Fruit fly (Drosophila melanogaster) whole organism, wandering third instar larva: ENCODE data around the gene RpL23A.

ENCODE experiments used
- Abd-B ChIP-seq: fragments of >200 bp; optimal IDR thresholded peaks from 2 replicates; lab custom pipeline; 2017; ENCODE audit warnings: missing biosample characterization, missing genetic modification characterization
- CG32264 ChIP-seq: fragments of 200-800 bp; sonication (Bioruptor generic); optimal IDR thresholded peaks from 2 replicates; lab custom pipeline; 2016; ENCODE audit warnings: missing biosample characterization, missing genetic modification characterization
- CG9705 ChIP-seq: fragments of 200-800 bp; sonication (Bioruptor generic); optimal IDR thresholded peaks from 2 replicates; lab custom pipeline; 2018; ENCODE audit warnings: missing biosample characterization, mild to moderate bottlenecking, missing genetic modification characterization
- CrebA ChIP-seq: fragments of 200-800 bp; sonication (Bioruptor generic); optimal IDR thresholded peaks from 2 replicates; lab custom pipeline; 2016; ENCODE audit warnings: missing biosample characterization, mild to moderate bottlenecking, missing genetic modification characterization, borderline replicate concordance
- Dfd ChIP-seq: fragments of >200 bp; optimal IDR thresholded peaks from 2 replicates; lab custom pipeline; 2017; ENCODE audit warnings: missing biosample characterization, missing genetic modification characterization
- Dif ChIP-seq: fragments of 200-275, 200-300 bp; sonication (Bioruptor generic); optimal IDR thresholded peaks from 2 replicates; lab custom pipeline; 2018; ENCODE audit warnings: missing biosample characterization, missing genetic modification characterization; ENCODE audit not compliant: partially characterized antibody
- GATAd ChIP-seq: sonication (Bioruptor generic); optimal IDR thresholded peaks from 2 replicates; lab custom pipeline; 2016; ENCODE audit warnings: missing biosample characterization, missing genetic modification characterization
- HLH106 ChIP-seq: fragments of 200-800 bp; optimal IDR thresholded peaks from 3 replicates; lab custom pipeline; 2019; ENCODE audit warnings: missing biosample characterization, mild to moderate bottlenecking, missing genetic modification characterization, moderate library complexity
- Hnf4 ChIP-seq: fragments of 200-800 bp; sonication (Bioruptor generic); optimal IDR thresholded peaks from 2 replicates; lab custom pipeline; 2016; ENCODE audit warnings: missing biosample characterization, mild to moderate bottlenecking, missing genetic modification characterization
- Hr78 ChIP-seq: fragments of >200 bp; optimal IDR thresholded peaks from 2 replicates; lab custom pipeline; 2017; ENCODE audit warnings: missing biosample characterization, missing genetic modification characterization
- Hr83 ChIP-seq: fragments of 200-300 bp; sonication (Bioruptor generic); optimal IDR thresholded peaks from 2 replicates; lab custom pipeline; 2016; ENCODE audit warnings: missing biosample characterization, mild to moderate bottlenecking, missing genetic modification characterization, moderate library complexity; ENCODE audit not compliant: poor library complexity, severe bottlenecking
- Jra ChIP-seq: sonication (Bioruptor generic); optimal IDR thresholded peaks from 2 replicates; lab custom pipeline; 2016; ENCODE audit warnings: missing biosample characterization, missing genetic modification characterization
- Mio ChIP-seq: sonication (Bioruptor generic); optimal IDR thresholded peaks from 2 replicates; lab custom pipeline; 2016; ENCODE audit warnings: missing biosample characterization, missing genetic modification characterization
- Myc ChIP-seq: fragments of >200 bp; optimal IDR thresholded peaks from 2 replicates; lab custom pipeline; 2017
- N ChIP-seq: fragments of >200 bp; optimal IDR thresholded peaks from 2 replicates; lab custom pipeline; 2018; ENCODE audit warnings: missing biosample characterization, missing external identifiers, missing genetic modification characterization
- OdsH ChIP-seq: fragments of 200-800 bp; sonication (Bioruptor generic); optimal IDR thresholded peaks from 2 replicates; lab custom pipeline; 2016; ENCODE audit warnings: missing biosample characterization, mild to moderate bottlenecking, missing genetic modification characterization
- Rel ChIP-seq, 2 experiments: fragments of 200-800 bp; sonication (Bioruptor generic) in 1 of 2; optimal IDR thresholded peaks; 2 replicates in 1 of 2; 3 replicates in 1 of 2; lab custom pipeline; 2016 to 2019; ENCODE audit warnings: mild to moderate bottlenecking in 2 of 2, missing biosample characterization in 2 of 2, missing genetic modification characterization in 2 of 2, moderate library complexity in 1 of 2
- Sp1 ChIP-seq: fragments of 200-800 bp; sonication (Bioruptor generic); optimal IDR thresholded peaks from 3 replicates; lab custom pipeline; 2019; ENCODE audit warnings: missing biosample characterization, mild to moderate bottlenecking, missing genetic modification characterization, moderate library complexity
- Vsx2 ChIP-seq: fragments of 200-300, 225-300 bp; sonication (Bioruptor generic); optimal IDR thresholded peaks from 2 replicates; lab custom pipeline; 2018; ENCODE audit warnings: missing biosample characterization, missing genetic modification characterization; ENCODE audit not compliant: partially characterized antibody
- br ChIP-seq: fragments of 200-800 bp; sonication (Bioruptor generic); optimal IDR thresholded peaks from 2 replicates; lab custom pipeline; 2016; ENCODE audit warnings: missing biosample characterization, missing genetic modification characterization
- brk ChIP-seq: fragments of 200-800 bp; sonication (Bioruptor generic); optimal IDR thresholded peaks from 2 replicates; lab custom pipeline; 2016; ENCODE audit warnings: missing biosample characterization, mild to moderate bottlenecking, missing genetic modification characterization
- dl ChIP-seq, 2 experiments: fragments of 175-275, 200-275 bp in 1 of 2; fragments of 200-275 bp in 1 of 2; sonication (Bioruptor generic); optimal IDR thresholded peaks; lab custom pipeline; 2018; ENCODE audit warnings: mild to moderate bottlenecking in 2 of 2, missing biosample characterization in 2 of 2, missing genetic modification characterization in 2 of 2, moderate library complexity in 2 of 2; ENCODE audit not compliant: partially characterized antibody in 2 of 2, insufficient read depth in 1 of 2
- dmrt93B ChIP-seq: fragments of 200-800 bp; sonication (Bioruptor generic); optimal IDR thresholded peaks from 2 replicates; lab custom pipeline; 2018; ENCODE audit warnings: missing biosample characterization, mild to moderate bottlenecking, missing genetic modification characterization
- dsf ChIP-seq: sonication (Bioruptor generic); optimal IDR thresholded peaks from 2 replicates; lab custom pipeline; 2016; ENCODE audit warnings: missing biosample characterization, missing genetic modification characterization, borderline replicate concordance
- ey ChIP-seq: fragments of 200-800 bp; sonication (Bioruptor generic); optimal IDR thresholded peaks from 2 replicates; lab custom pipeline; 2016; ENCODE audit warnings: missing biosample characterization, missing genetic modification characterization
- foxo ChIP-seq, 2 experiments: fragments of 200-800 bp; sonication (Bioruptor generic); optimal IDR thresholded peaks; 2 replicates in 1 of 2; 3 replicates in 1 of 2; lab custom pipeline; 2016 to 2017; ENCODE audit warnings: missing biosample characterization in 2 of 2, missing genetic modification characterization in 2 of 2
- fru ChIP-seq: fragments of 200-800 bp; sonication (Bioruptor generic); optimal IDR thresholded peaks from 3 replicates; lab custom pipeline; 2016; ENCODE audit warnings: missing biosample characterization, mild to moderate bottlenecking, missing genetic modification characterization
- h ChIP-seq: fragments of 200-800 bp; sonication (Bioruptor generic); optimal IDR thresholded peaks from 3 replicates; lab custom pipeline; 2016; ENCODE audit warnings: missing biosample characterization, mild to moderate bottlenecking, missing genetic modification characterization
- jim ChIP-seq: fragments of 175-275, 200-325 bp; sonication (Bioruptor generic); optimal IDR thresholded peaks from 2 replicates; lab custom pipeline; 2016; ENCODE audit warnings: missing biosample characterization, mild to moderate bottlenecking, missing genetic modification characterization
- lola ChIP-seq: fragments of >200 bp; optimal IDR thresholded peaks from 2 replicates; lab custom pipeline; 2017; ENCODE audit warnings: missing biosample characterization, missing genetic modification characterization
- pan ChIP-seq: fragments of >200 bp; optimal IDR thresholded peaks from 2 replicates; lab custom pipeline; 2017
- psq ChIP-seq: fragments of 200-800 bp; sonication (Bioruptor generic); optimal IDR thresholded peaks from 3 replicates; lab custom pipeline; 2017; ENCODE audit warnings: missing biosample characterization, mild to moderate bottlenecking, missing genetic modification characterization, moderate library complexity
- rgr ChIP-seq: fragments of 200-800 bp; sonication (Bioruptor generic); optimal IDR thresholded peaks from 3 replicates; lab custom pipeline; 2016; ENCODE audit warnings: missing biosample characterization, mild to moderate bottlenecking, missing genetic modification characterization
- sage ChIP-seq: fragments of 200-800 bp; sonication (Bioruptor generic); optimal IDR thresholded peaks from 2 replicates; lab custom pipeline; 2016; ENCODE audit warnings: missing biosample characterization, mild to moderate bottlenecking, missing genetic modification characterization
- sv ChIP-seq: fragments of 200-800 bp; sonication (Bioruptor generic); optimal IDR thresholded peaks from 3 replicates; lab custom pipeline; 2016; ENCODE audit warnings: missing biosample characterization, missing genetic modification characterization
- tai ChIP-seq: sonication (Bioruptor generic); optimal IDR thresholded peaks from 2 replicates; lab custom pipeline; 2016; ENCODE audit warnings: missing biosample characterization, missing genetic modification characterization
- usp ChIP-seq: fragments of >200 bp; optimal IDR thresholded peaks from 2 replicates; lab custom pipeline; 2017; ENCODE audit warnings: missing biosample characterization, missing genetic modification characterization
- woc ChIP-seq: sonication (Bioruptor generic); optimal IDR thresholded peaks from 2 replicates; lab custom pipeline; 2016; ENCODE audit warnings: missing biosample characterization, mild to moderate bottlenecking, missing genetic modification characterization

The RpL23A gene

DNA sequence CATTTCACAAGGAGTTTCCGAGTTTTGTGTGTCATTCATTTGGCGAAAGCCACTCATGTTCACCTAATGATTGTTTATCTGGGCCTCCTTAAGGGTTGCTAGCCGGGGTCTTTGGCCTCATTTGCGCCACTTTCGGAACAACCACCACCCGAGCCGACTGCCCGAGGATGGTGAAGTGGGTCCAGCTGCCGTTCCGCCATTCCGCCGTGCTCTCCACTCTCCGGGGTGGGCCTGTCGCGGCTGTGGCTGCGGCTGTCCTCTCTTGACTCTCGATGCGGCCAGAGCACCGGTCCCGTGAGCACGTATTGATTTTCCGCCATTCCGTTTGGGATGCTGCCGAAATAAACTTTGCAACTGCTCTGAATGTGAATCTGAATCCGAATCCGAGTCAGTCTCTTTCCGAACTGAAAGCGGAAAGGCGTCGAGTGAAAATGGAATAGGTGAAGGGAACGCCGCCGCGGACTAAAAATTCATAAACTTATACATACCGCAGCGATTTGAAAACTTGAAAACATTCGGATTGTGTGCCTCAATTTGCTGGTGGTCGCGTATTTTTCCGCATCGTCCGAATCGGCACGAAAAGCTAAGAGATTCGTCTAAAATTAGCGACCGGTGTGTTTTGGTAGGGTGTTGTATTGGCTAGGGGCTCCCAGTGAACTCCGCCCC is 19.6 kb downstream of the RpL23A start, which contains the start of gene CG13920:
Gene CG13920 (plus strand): TSS at position 255 of the 666 bp plus-strand sequence.
- TF ChIP-seq Dif (GFP tag; lab: Kevin White, UChicago) (peak; percentile 10), Jra (GFP tag; lab: Kevin White, UChicago) (no peak)

DNA sequence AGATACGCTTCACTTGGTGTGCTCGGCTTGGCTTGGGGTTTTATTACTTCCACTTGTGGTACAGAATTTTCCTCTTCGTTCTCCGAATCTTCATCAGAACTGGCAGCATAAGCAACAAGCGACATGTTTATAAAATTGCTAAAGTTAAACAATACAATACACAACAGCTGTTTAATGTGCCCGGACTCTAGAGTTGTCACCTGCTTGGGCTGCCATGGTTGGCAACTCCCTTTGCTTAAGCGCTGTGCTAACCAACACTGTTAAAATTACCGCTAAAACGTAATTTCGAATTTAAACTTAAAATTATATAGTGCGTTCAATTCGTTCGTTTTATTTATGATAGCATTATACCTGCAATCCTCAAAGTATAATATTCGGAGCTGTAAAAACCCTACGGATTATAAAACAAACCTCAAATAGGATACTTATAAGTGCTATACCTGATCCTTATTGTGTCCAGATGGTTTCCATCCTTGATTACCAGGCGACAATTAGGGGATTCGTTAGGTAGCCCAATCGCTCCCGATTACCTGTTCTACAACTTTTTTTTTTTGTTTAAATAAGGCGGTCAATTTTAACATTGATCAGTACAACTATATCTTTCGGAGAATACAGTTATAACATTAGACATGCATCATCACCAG is 21.1 kb downstream of the RpL23A start, which contains the start of the genes CG17249 and Bro:
Gene CG17249 (minus strand): TSS at position 189 of the 644 bp plus-strand sequence.
Gene Bro (plus strand): TSS at position 594 of the 644 bp plus-strand sequence.
- no peak for TF ChIP-seq dl (GFP tag; optimal IDR thresholded peaks at IDR 0.05; lab: Kevin White, UChicago; ENCODE audit: insufficient read depth in 1 of 2, partially characterized antibody in 2 of 2)
- peak; percentile 25 for TF ChIP-seq Dif (GFP tag; lab: Kevin White, UChicago)
- peak; percentile 67 for TF ChIP-seq rgr (GFP tag; lab: Kevin White, UChicago)
- TF ChIP-seq HLH106 (tag; lab: Kevin White, UChicago), result no peak
- peak; percentile 51 for TF ChIP-seq Myc
- TF ChIP-seq Hnf4 (GFP tag; lab: Kevin White, UChicago), result peak; percentile 80
- no peak for TF ChIP-seq N (GFP tag; lab: Kevin White, UChicago)
- TF ChIP-seq Mio, result no peak
- TF ChIP-seq CrebA (GFP tag; lab: Kevin White, UChicago), result no peak
- TF ChIP-seq usp (GFP tag; lab: Kevin White, UChicago), result no peak
- TF ChIP-seq pan (lab: Kevin White, UChicago), result no peak
- TF ChIP-seq ey (GFP tag; lab: Kevin White, UChicago), result peak; percentile 37
- no peak for TF ChIP-seq Abd-B
- TF ChIP-seq sv (GFP tag; lab: Kevin White, UChicago), result peak; percentile 38
- peak; percentile 86 for TF ChIP-seq Hr83 (GFP tag; lab: Kevin White, UChicago)
- no peak for TF ChIP-seq Vsx2 (GFP tag; lab: Kevin White, UChicago)
- TF ChIP-seq foxo (GFP tag; optimal IDR thresholded peaks at IDR 0.05; lab: Kevin White, UChicago), result peak in 1 of 2 experiments; percentile 44
- peak; percentile 16 for TF ChIP-seq OdsH (GFP tag; lab: Kevin White, UChicago)
- TF ChIP-seq sage (GFP tag; lab: Kevin White, UChicago), result no peak
- TF ChIP-seq GATAd (GFP tag; lab: Kevin White, UChicago), result no peak
- no peak for TF ChIP-seq tai (GFP tag; lab: Kevin White, UChicago)
- no peak for TF ChIP-seq dsf
- no peak for TF ChIP-seq Dfd
- TF ChIP-seq Jra (GFP tag; lab: Kevin White, UChicago), result no peak
- no peak for TF ChIP-seq h (GFP tag; lab: Kevin White, UChicago)
- TF ChIP-seq br (GFP tag; lab: Kevin White, UChicago), result no peak
- TF ChIP-seq fru (GFP tag; lab: Kevin White, UChicago), result no peak
- no peak for TF ChIP-seq woc (GFP tag; lab: Kevin White, UChicago)
- no peak for TF ChIP-seq dmrt93B (GFP tag; lab: Kevin White, UChicago)
- TF ChIP-seq CG32264 (GFP tag; lab: Kevin White, UChicago), result no peak
- TF ChIP-seq jim (GFP tag; lab: Kevin White, UChicago), result no peak
- no peak for TF ChIP-seq CG9705 (GFP tag; lab: Kevin White, UChicago)
- TF ChIP-seq psq, result peak; percentile 2
- no peak for TF ChIP-seq Sp1 (GFP tag; lab: Kevin White, UChicago)
- no peak for TF ChIP-seq brk (GFP tag; lab: Kevin White, UChicago)
- TF ChIP-seq lola (GFP tag; lab: Kevin White, UChicago), result no peak
- TF ChIP-seq Hr78 (GFP tag; lab: Kevin White, UChicago), result no peak
- TF ChIP-seq Rel (GFP tag; optimal IDR thresholded peaks at IDR 0.05; lab: Kevin White, UChicago), result no peak
- TF ChIP-seq Rel (tag; optimal IDR thresholded peaks at IDR 0.05; lab: Kevin White, UChicago), result no peak
